Worm (Caenorhabditis elegans) whole organism, L4 larva: ENCODE data around the gene F37A4.4.

ENCODE experiments used
- lsy-2 ChIP-seq, 2 experiments: fragments of 150-350 bp in 1 of 2; sonication (generic microtip) in 1 of 2; optimal IDR thresholded peaks; 2 replicates each; lab custom pipeline; 2014 to 2017; ENCODE audit warnings: missing biosample characterization in 2 of 2, missing genetic modification characterization in 2 of 2
- mep-1 ChIP-seq: fragments of 150-350 bp; sonication (generic microtip); optimal IDR thresholded peaks from 3 replicates; lab custom pipeline; 2014; ENCODE audit warnings: missing biosample characterization, missing genetic modification characterization
- snpc-4 ChIP-seq: fragments of 150-350 bp; optimal IDR thresholded peaks from 2 replicates; lab custom pipeline; 2014; ENCODE audit warnings: missing biosample characterization, missing genetic modification characterization
- unc-39 ChIP-seq: sonication (generic microtip); optimal IDR thresholded peaks from 2 replicates; lab custom pipeline; 2017; ENCODE audit warnings: missing biosample characterization, missing genetic modification characterization
- zag-1 ChIP-seq: fragments of 150-350 bp; optimal IDR thresholded peaks from 2 replicates; lab custom pipeline; 2014; ENCODE audit warnings: missing biosample characterization, missing genetic modification characterization

- TF ChIP-seq lsy-2 (tag; optimal IDR thresholded peaks at IDR 0.05; lab: Kevin White, UChicago), result no peak
- no peak for TF ChIP-seq mep-1 (tag; lab: Kevin White, UChicago)
- no peak for TF ChIP-seq snpc-4 (tag; lab: Kevin White, UChicago)
- TF ChIP-seq zag-1 (tag; lab: Kevin White, UChicago), result no peak
- no peak for TF ChIP-seq unc-39 (tag; lab: Kevin White, UChicago)
These were observed 1.8 kb upstream of the F37A4.4 start, which contains the start of gene F37A4.5 for ce11 chrIII:6711590-6711989.
